Fruit fly (Drosophila melanogaster) whole organism, prepupa: ENCODE data around the gene Tlk.

ENCODE experiments used
- Blimp-1 ChIP-seq: fragments of 200-800 bp; sonication (Bioruptor generic); optimal IDR thresholded peaks from 3 replicates; lab custom pipeline; 2017; ENCODE audit warnings: missing biosample characterization, missing genetic modification characterization, mild to moderate bottlenecking, moderate library complexity, missing genetic modification reagents
- CG10669 ChIP-seq: fragments of 200-800 bp; sonication (Bioruptor generic); optimal IDR thresholded peaks from 3 replicates; lab custom pipeline; 2018; ENCODE audit warnings: missing biosample characterization, mild to moderate bottlenecking, missing genetic modification characterization, moderate library complexity
- CG11762 ChIP-seq: fragments of 200-800 bp; sonication (Bioruptor generic); optimal IDR thresholded peaks from 3 replicates; lab custom pipeline; 2016; ENCODE audit warnings: missing biosample characterization, missing genetic modification characterization; ENCODE audit not compliant: insufficient read depth
- CG11902 ChIP-seq: fragments of 200-800 bp; sonication (Bioruptor generic); optimal IDR thresholded peaks from 3 replicates; lab custom pipeline; 2016; ENCODE audit warnings: missing biosample characterization, missing genetic modification characterization
- CG15336 ChIP-seq: fragments of 200-800 bp; sonication (Bioruptor generic); IDR thresholded peaks from 2 replicates; pipeline ENCODE4 v1.3.6; 2022; ENCODE audit warnings: missing biosample characterization, missing genetic modification characterization
- CG1621 ChIP-seq: fragments of 200-800 bp; sonication (Bioruptor generic); optimal IDR thresholded peaks from 3 replicates; lab custom pipeline; 2018; ENCODE audit warnings: missing biosample characterization, mild to moderate bottlenecking, missing genetic modification characterization
- CG3032 ChIP-seq: fragments of 200-800 bp; optimal IDR thresholded peaks from 2 replicates; lab custom pipeline; 2019; ENCODE audit warnings: missing biosample characterization, mild to moderate bottlenecking, missing genetic modification characterization, moderate library complexity
- CG32006 ChIP-seq: fragments of 200-800 bp; sonication (Bioruptor generic); optimal IDR thresholded peaks from 3 replicates; lab custom pipeline; 2017; ENCODE audit warnings: missing biosample characterization, mild to moderate bottlenecking, missing genetic modification characterization
- CG3919 ChIP-seq: fragments of 200-800 bp; sonication (Bioruptor generic); optimal IDR thresholded peaks from 3 replicates; lab custom pipeline; 2016; ENCODE audit warnings: missing biosample characterization, missing genetic modification characterization
- CG4318 ChIP-seq: fragments of 200-800 bp; sonication (Bioruptor generic); optimal IDR thresholded peaks from 3 replicates; lab custom pipeline; 2017; ENCODE audit warnings: missing biosample characterization, mild to moderate bottlenecking, missing genetic modification characterization
- CG6163 ChIP-seq: fragments of 200-800 bp; sonication (Bioruptor generic); IDR thresholded peaks from 3 replicates; pipeline ENCODE4 v1.3.6; 2022; ENCODE audit warnings: missing biosample characterization, missing genetic modification characterization
- CG6276 ChIP-seq: fragments of 200-800 bp; sonication (Bioruptor generic); optimal IDR thresholded peaks from 2 replicates; lab custom pipeline; 2017; ENCODE audit warnings: missing biosample characterization, mild to moderate bottlenecking, missing genetic modification characterization
- CG6792 ChIP-seq: fragments of 200-800 bp; sonication (Bioruptor generic); optimal IDR thresholded peaks from 3 replicates; lab custom pipeline; 2016; ENCODE audit warnings: missing biosample characterization, missing genetic modification characterization
- CG8119 ChIP-seq: fragments of 200-800 bp; sonication (Bioruptor generic); IDR thresholded peaks from 3 replicates; pipeline ENCODE4 v1.3.6; 2022; ENCODE audit warnings: missing biosample characterization, missing genetic modification characterization
- CG8319 ChIP-seq: fragments of 200-800 bp; sonication (Bioruptor generic); optimal IDR thresholded peaks from 3 replicates; lab custom pipeline; 2016; ENCODE audit warnings: missing biosample characterization, missing genetic modification characterization
- Eip75B ChIP-seq: fragments of 200-800 bp; sonication (Bioruptor generic); optimal IDR thresholded peaks from 3 replicates; lab custom pipeline; 2016; ENCODE audit warnings: missing biosample characterization, missing genetic modification characterization
- Eip78C ChIP-seq: fragments of 200-800 bp; sonication (Bioruptor generic); peaks from one replicate; lab custom pipeline; 2016; ENCODE audit warnings: missing biosample characterization, missing genetic modification characterization
- Eip93F ChIP-seq: fragments of 200-800 bp; sonication (Bioruptor generic); optimal IDR thresholded peaks from 2 replicates; lab custom pipeline; 2016; ENCODE audit warnings: missing biosample characterization, mild to moderate bottlenecking, missing genetic modification characterization
- Ets21C ChIP-seq: fragments of 200-800 bp; sonication (Bioruptor generic); optimal IDR thresholded peaks from 3 replicates; lab custom pipeline; 2016; ENCODE audit warnings: missing biosample characterization, missing genetic modification characterization
- Gug ChIP-seq: fragments of 200-800 bp; sonication (Bioruptor generic); IDR thresholded peaks from 2 replicates; pipeline ENCODE4 v1.3.6; 2022; ENCODE audit warnings: missing biosample characterization, missing genetic modification characterization
- Hr38 ChIP-seq: sonication (Bioruptor generic); optimal IDR thresholded peaks from 2 replicates; lab custom pipeline; 2016; ENCODE audit warnings: missing biosample characterization, missing genetic modification characterization
- Lpt ChIP-seq: fragments of 200-800 bp; sonication (Bioruptor generic); optimal IDR thresholded peaks from 3 replicates; lab custom pipeline; 2016; ENCODE audit warnings: missing biosample characterization, missing genetic modification characterization
- Met ChIP-seq: fragments of 200-800 bp; sonication (Bioruptor generic); optimal IDR thresholded peaks from 3 replicates; lab custom pipeline; 2016; ENCODE audit warnings: missing biosample characterization, missing genetic modification characterization
- OdsH ChIP-seq: fragments of 200-800 bp; sonication (Bioruptor generic); optimal IDR thresholded peaks from 3 replicates; lab custom pipeline; 2016; ENCODE audit warnings: missing biosample characterization, missing genetic modification characterization
- Sox102F ChIP-seq: fragments of 200-800 bp; sonication (Bioruptor generic); optimal IDR thresholded peaks from 2 replicates; lab custom pipeline; 2016; ENCODE audit warnings: missing biosample characterization, mild to moderate bottlenecking, missing genetic modification characterization
- Sox14 ChIP-seq: fragments of 200-800 bp; sonication (Bioruptor generic); optimal IDR thresholded peaks from 3 replicates; lab custom pipeline; 2016; ENCODE audit warnings: missing biosample characterization, missing genetic modification characterization
- Sox15 ChIP-seq: fragments of 200-800 bp; sonication (Bioruptor generic); optimal IDR thresholded peaks from 3 replicates; lab custom pipeline; 2016; ENCODE audit warnings: missing biosample characterization, missing genetic modification characterization
- achi ChIP-seq: fragments of 200-800 bp; sonication (Bioruptor generic); optimal IDR thresholded peaks from 3 replicates; lab custom pipeline; 2016; ENCODE audit warnings: missing biosample characterization, missing genetic modification characterization
- acj6 ChIP-seq: fragments of 200-800 bp; sonication (Bioruptor generic); optimal IDR thresholded peaks from 3 replicates; lab custom pipeline; 2016; ENCODE audit warnings: missing biosample characterization, missing genetic modification characterization
- dac ChIP-seq: fragments of 200-800 bp; sonication (Bioruptor generic); optimal IDR thresholded peaks from 2 replicates; lab custom pipeline; 2017; ENCODE audit warnings: missing biosample characterization, mild to moderate bottlenecking, missing genetic modification characterization
- dsx ChIP-seq: fragments of 200-800 bp; optimal IDR thresholded peaks from 3 replicates; lab custom pipeline; 2019; ENCODE audit warnings: missing biosample characterization, mild to moderate bottlenecking, missing genetic modification characterization, moderate library complexity; ENCODE audit not compliant: poor library complexity, severe bottlenecking
- eg ChIP-seq: fragments of 200-800 bp; sonication (Bioruptor generic); IDR thresholded peaks from 3 replicates; pipeline ENCODE4 v1.3.6; 2022; ENCODE audit warnings: missing biosample characterization, missing genetic modification characterization
- esn ChIP-seq: fragments of 200-800 bp; sonication (Bioruptor generic); optimal IDR thresholded peaks from 2 replicates; lab custom pipeline; 2016; ENCODE audit warnings: missing biosample characterization, mild to moderate bottlenecking, missing genetic modification characterization, moderate library complexity
- fd59A ChIP-seq: fragments of 200-800 bp; sonication (Bioruptor generic); optimal IDR thresholded peaks from 2 replicates; lab custom pipeline; 2017; ENCODE audit warnings: missing biosample characterization, mild to moderate bottlenecking, missing genetic modification characterization, missing genetic modification reagents
- fkh ChIP-seq: fragments of 200-800 bp; sonication (Bioruptor generic); optimal IDR thresholded peaks from 3 replicates; lab custom pipeline; 2017; ENCODE audit warnings: missing biosample characterization, mild to moderate bottlenecking, missing genetic modification characterization, moderate library complexity
- spab ChIP-seq: fragments of 200-800 bp; sonication (Bioruptor generic); optimal IDR thresholded peaks from 2 replicates; lab custom pipeline; 2017; ENCODE audit warnings: missing biosample characterization, mild to moderate bottlenecking, missing genetic modification characterization, missing genetic modification reagents
- ss ChIP-seq, 2 experiments: fragments of 200-800 bp; sonication (Bioruptor generic); optimal IDR thresholded peaks; 2 replicates in 1 of 2; 3 replicates in 1 of 2; lab custom pipeline; 2017 to 2018; ENCODE audit warnings: mild to moderate bottlenecking in 2 of 2, missing biosample characterization in 2 of 2, missing genetic modification characterization in 2 of 2, moderate library complexity in 1 of 2
- svp ChIP-seq: fragments of 200-800 bp; sonication (Bioruptor generic); peaks from one replicate; lab custom pipeline; 2016; ENCODE audit warnings: missing biosample characterization, missing genetic modification characterization
- vri ChIP-seq: fragments of 200-800 bp; sonication (Bioruptor generic); optimal IDR thresholded peaks from 3 replicates; lab custom pipeline; 2016; ENCODE audit warnings: missing biosample characterization, mild to moderate bottlenecking, missing genetic modification characterization

Gene Tlk

dm6 chrX:3676469-3677155 is 43.2 kb upstream of the Tlk start (continued):
- TF ChIP-seq CG6792 (GFP tag; lab: Kevin White, UChicago) (peak; percentile 9), Met (no peak), CG4318 (no peak), CG3032 (tag; lab: Kevin White, UChicago) (peak; percentile 17), CG11902 (no peak), CG6276 (GFP tag; lab: Kevin White, UChicago) (peak; percentile 54), Eip78C (GFP tag; lab: Kevin White, UChicago) (peak; percentile 74), acj6 (GFP tag; lab: Kevin White, UChicago) (no peak), CG1621 (tag; lab: Kevin White, UChicago) (peak; percentile 22)
- TF ChIP-seq, all 60 proteins: peak for 27

dm6 chrX:3677156-3677846 is 42.5 kb upstream of the Tlk start:
- no peak for TF ChIP-seq CG8119 (GFP tag; lab: Robert Waterston, UW)
- TF ChIP-seq CG32006 (GFP tag; lab: Kevin White, UChicago), result no peak
- TF ChIP-seq Met, result no peak
- TF ChIP-seq OdsH, result no peak
- TF ChIP-seq ss (GFP tag; optimal IDR thresholded peaks at IDR 0.05; lab: Kevin White, UChicago), result no peak
- TF ChIP-seq spab (GFP tag; lab: Kevin White, UChicago), result no peak
- TF ChIP-seq Sox102F (GFP tag; lab: Kevin White, UChicago), result no peak
- TF ChIP-seq Eip93F (GFP tag; lab: Kevin White, UChicago), result no peak
- no peak for TF ChIP-seq Lpt (GFP tag; lab: Kevin White, UChicago)
- no peak for TF ChIP-seq Sox15 (GFP tag; lab: Kevin White, UChicago)
- TF ChIP-seq CG10669 (GFP tag; lab: Kevin White, UChicago), result no peak
- no peak for TF ChIP-seq Blimp-1 (GFP tag; lab: Kevin White, UChicago)
- peak; percentile 89 for TF ChIP-seq CG6163 (GFP tag; lab: Robert Waterston, UW)
- TF ChIP-seq svp, result peak; percentile 98
- no peak for TF ChIP-seq Eip75B (GFP tag; lab: Kevin White, UChicago)
- TF ChIP-seq fkh (GFP tag; lab: Kevin White, UChicago), result peak; percentile 83
- TF ChIP-seq dac (GFP tag; lab: Kevin White, UChicago), result no peak
- TF ChIP-seq Ets21C, result no peak
- no peak for TF ChIP-seq CG8319
- TF ChIP-seq achi, result no peak
- TF ChIP-seq Sox14 (GFP tag; lab: Kevin White, UChicago), result peak; percentile 61
- TF ChIP-seq esn (GFP tag; lab: Kevin White, UChicago), result no peak
- TF ChIP-seq Hr38 (GFP tag; lab: Kevin White, UChicago), result no peak
- no peak for TF ChIP-seq CG6792 (GFP tag; lab: Kevin White, UChicago)
- no peak for TF ChIP-seq CG6276 (GFP tag; lab: Kevin White, UChicago)
- no peak for TF ChIP-seq CG11762
- TF ChIP-seq CG1621 (tag; lab: Kevin White, UChicago), result no peak
- no peak for TF ChIP-seq dsx (GFP tag; lab: Kevin White, UChicago)
- TF ChIP-seq Gug, result no peak
- TF ChIP-seq CG3919 (GFP tag; lab: Kevin White, UChicago), result no peak
- no peak for TF ChIP-seq fd59A
- TF ChIP-seq vri (GFP tag; lab: Kevin White, UChicago), result peak; percentile 65
- no peak for TF ChIP-seq CG3032 (tag; lab: Kevin White, UChicago)
- peak; percentile 51; the same call in 1 of the 3 replicates for TF ChIP-seq eg (GFP tag; lab: Robert Waterston, UW)
- TF ChIP-seq CG15336, result no peak
- TF ChIP-seq acj6 (GFP tag; lab: Kevin White, UChicago), result no peak
